Worm (Caenorhabditis elegans) whole organism, late embryonic: ENCODE measurements around the gene nipi-3.

Source experiments
- ceh-45 ChIP-seq: fragments of 200-800 bp; sonication (Bioruptor generic); IDR thresholded peaks from 2 replicates; pipeline ENCODE4 v1.3.6; 2022; ENCODE audit warnings: missing genetic modification reagents, missing genetic modification characterization, missing compliant biosample characterization
- ceh-48 ChIP-seq: sonication (generic microtip); optimal IDR thresholded peaks from 2 replicates; lab custom pipeline; 2016; ENCODE audit warnings: missing genetic modification characterization, inconsistent platforms, missing compliant biosample characterization
- ceh-9 ChIP-seq: sonication (generic microtip); optimal IDR thresholded peaks from 2 replicates; lab custom pipeline; 2016; ENCODE audit warnings: mild to moderate bottlenecking, missing genetic modification characterization, inconsistent platforms, missing compliant biosample characterization
- che-1 ChIP-seq: sonication (generic microtip); optimal IDR thresholded peaks from 2 replicates; lab custom pipeline; 2016; ENCODE audit warnings: mild to moderate bottlenecking, missing genetic modification characterization, missing compliant biosample characterization
- fkh-10 ChIP-seq: fragments of 150-350 bp; optimal IDR thresholded peaks from 2 replicates; lab custom pipeline; 2014; ENCODE audit warnings: missing biosample characterization, missing genetic modification reagents, missing genetic modification characterization
- fkh-6 ChIP-seq: sonication (generic microtip); optimal IDR thresholded peaks from 2 replicates; lab custom pipeline; 2016; ENCODE audit warnings: missing genetic modification characterization, missing compliant biosample characterization
- gmeb-2 ChIP-seq: sonication (generic microtip); optimal IDR thresholded peaks from 2 replicates; lab custom pipeline; 2016; ENCODE audit warnings: missing genetic modification characterization, inconsistent platforms, missing compliant biosample characterization
- hlh-8 ChIP-seq: sonication (generic microtip); optimal IDR thresholded peaks from 2 replicates; lab custom pipeline; 2016; ENCODE audit warnings: missing genotype, missing genetic modification characterization, missing compliant biosample characterization
- lim-6 ChIP-seq: sonication (generic microtip); optimal IDR thresholded peaks from 2 replicates; lab custom pipeline; 2016; ENCODE audit warnings: missing genetic modification characterization, missing compliant biosample characterization
- nhr-11 ChIP-seq: fragments of 150-350 bp; optimal IDR thresholded peaks from 2 replicates; lab custom pipeline; 2014; ENCODE audit warnings: missing biosample characterization, missing genetic modification characterization
- pha-4 ChIP-seq: fragments of 150-350 bp; optimal IDR thresholded peaks from 2 replicates; lab custom pipeline; 2018; ENCODE audit warnings: missing biosample characterization, missing genetic modification reagents, missing genetic modification characterization
- pros-1 ChIP-seq: fragments of 150-350 bp; optimal IDR thresholded peaks from 2 replicates; lab custom pipeline; 2014; ENCODE audit warnings: missing biosample characterization, missing genetic modification reagents, missing genetic modification characterization

DNA sequence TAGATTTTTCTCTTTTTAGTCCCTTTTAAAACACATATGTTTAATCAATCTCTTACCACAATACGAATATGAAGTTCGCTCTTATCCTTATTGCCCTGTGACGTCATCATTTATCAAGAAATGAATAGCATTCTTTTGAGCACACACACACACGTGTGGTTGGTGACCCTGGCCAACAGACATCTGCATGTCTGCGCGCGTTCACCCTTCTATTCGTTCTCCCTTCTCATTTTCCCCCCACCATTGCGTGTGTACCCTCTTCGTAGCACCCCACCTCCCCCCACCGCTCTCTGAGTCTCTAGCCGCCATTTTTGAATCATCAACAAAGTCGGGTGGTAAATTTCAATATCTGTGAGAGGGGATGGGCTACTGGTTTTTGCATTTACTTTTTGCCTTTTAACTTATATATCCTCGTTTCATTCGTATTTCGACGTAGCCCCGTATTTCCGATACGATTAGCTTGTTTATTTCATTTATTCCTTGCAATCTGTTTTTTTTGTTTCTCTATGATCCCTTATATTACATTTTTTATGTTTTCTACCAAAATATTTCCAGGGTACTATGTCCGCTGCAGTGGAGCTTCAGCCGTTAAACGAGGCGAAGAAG lies 7.2 kb upstream of the nipi-3 start, which contains the start of gene ent-2:
- TF ChIP-seq pha-4 (no peak), gmeb-2 (tag; lab: Kevin White, UChicago) (no peak), fkh-10 (GFP tag; lab: Kevin White, UChicago) (no peak), nhr-11 (tag; lab: Kevin White, UChicago) (no peak), hlh-8 (tag; lab: Kevin White, UChicago) (no peak), ceh-48 (tag; lab: Kevin White, UChicago) (no peak), pros-1 (no peak), che-1 (tag; lab: Kevin White, UChicago) (no peak), ceh-45 (GFP tag; lab: Robert Waterston, UW) (no peak), lim-6 (no peak), ceh-9 (tag; lab: Kevin White, UChicago) (no peak), fkh-6 (tag; lab: Kevin White, UChicago) (no peak)
